Worm (Caenorhabditis elegans) whole organism, late embryonic: ENCODE measurements around the gene F52G2.3.

Experiments
- C08G9.2 ChIP-seq: sonication (generic microtip); optimal IDR thresholded peaks from 2 replicates; lab custom pipeline; 2016; ENCODE audit warnings: mild to moderate bottlenecking, missing genetic modification characterization, moderate library complexity, missing compliant biosample characterization
- C38D4.7 ChIP-seq: fragments of 200-800 bp; sonication (Bioruptor generic); optimal IDR thresholded peaks from 2 replicates; lab custom pipeline; 2018; ENCODE audit warnings: mild to moderate bottlenecking, missing genetic modification characterization, moderate library complexity, missing compliant biosample characterization
- F13H6.1 ChIP-seq: sonication (generic microtip); optimal IDR thresholded peaks from 2 replicates; lab custom pipeline; 2016; ENCODE audit warnings: missing genetic modification characterization, missing compliant biosample characterization
- K02D7.2 ChIP-seq: sonication (generic microtip); optimal IDR thresholded peaks from 2 replicates; lab custom pipeline; 2017; ENCODE audit warnings: mild to moderate bottlenecking, missing genetic modification characterization, missing compliant biosample characterization
- K09A11.1 ChIP-seq: sonication (generic microtip); optimal IDR thresholded peaks from 2 replicates; lab custom pipeline; 2017; ENCODE audit warnings: antibody characterized with exemption, mild to moderate bottlenecking, missing genetic modification characterization, missing compliant biosample characterization; ENCODE audit not compliant: insufficient read depth
- T23F11.4 ChIP-seq: fragments of 200-800 bp; sonication (Bioruptor generic); optimal IDR thresholded peaks from 2 replicates; lab custom pipeline; 2018; ENCODE audit warnings: mild to moderate bottlenecking, missing genetic modification characterization, missing compliant biosample characterization
- Y22D7AL.16 ChIP-seq: sonication (generic microtip); optimal IDR thresholded peaks from 2 replicates; lab custom pipeline; 2016; ENCODE audit warnings: missing genetic modification characterization, missing compliant biosample characterization
- ahr-1 ChIP-seq: sonication (generic microtip); optimal IDR thresholded peaks from 2 replicates; lab custom pipeline; 2016; ENCODE audit warnings: missing genetic modification characterization, missing compliant biosample characterization
- ama-1 ChIP-seq: fragments of 150-350 bp; optimal IDR thresholded peaks from 2 replicates; lab custom pipeline; 2014
- ceh-14 ChIP-seq: sonication (generic microtip); optimal IDR thresholded peaks from 2 replicates; lab custom pipeline; 2016; ENCODE audit warnings: missing genotype, missing genetic modification characterization, missing compliant biosample characterization
- ceh-18 ChIP-seq: sonication (generic microtip); optimal IDR thresholded peaks from 2 replicates; lab custom pipeline; 2016; ENCODE audit warnings: missing genetic modification characterization, missing compliant biosample characterization
- ceh-19 ChIP-seq: fragments of 200-800 bp; sonication (Bioruptor generic); optimal IDR thresholded peaks from 2 replicates; lab custom pipeline; 2018; ENCODE audit warnings: mild to moderate bottlenecking, missing genetic modification characterization, missing compliant biosample characterization
- ceh-22 ChIP-seq: sonication (generic microtip); optimal IDR thresholded peaks from 2 replicates; lab custom pipeline; 2017; ENCODE audit warnings: missing biosample characterization, missing genetic modification characterization
- ceh-24 ChIP-seq: sonication (generic microtip); optimal IDR thresholded peaks from 2 replicates; lab custom pipeline; 2016; ENCODE audit warnings: mild to moderate bottlenecking, missing genetic modification characterization, missing compliant biosample characterization
- ceh-31 ChIP-seq: sonication (generic microtip); optimal IDR thresholded peaks from 2 replicates; lab custom pipeline; 2016; ENCODE audit warnings: missing genetic modification characterization, missing compliant biosample characterization
- ceh-34 ChIP-seq: sonication (generic microtip); optimal IDR thresholded peaks from 2 replicates; lab custom pipeline; 2016; ENCODE audit warnings: mild to moderate bottlenecking, missing genetic modification characterization, missing compliant biosample characterization
- ceh-9 ChIP-seq: sonication (generic microtip); optimal IDR thresholded peaks from 2 replicates; lab custom pipeline; 2016; ENCODE audit warnings: mild to moderate bottlenecking, missing genetic modification characterization, inconsistent platforms, missing compliant biosample characterization
- dmd-4 ChIP-seq: sonication (generic microtip); optimal IDR thresholded peaks from 2 replicates; lab custom pipeline; 2016; ENCODE audit warnings: borderline replicate concordance, missing genetic modification characterization, missing compliant biosample characterization
- dve-1 ChIP-seq: sonication (generic microtip); optimal IDR thresholded peaks from 2 replicates; lab custom pipeline; 2017; ENCODE audit warnings: antibody characterized with exemption, mild to moderate bottlenecking, missing genetic modification characterization, missing compliant biosample characterization
- elt-2 ChIP-seq: sonication (generic microtip); optimal IDR thresholded peaks from 2 replicates; lab custom pipeline; 2016; ENCODE audit warnings: missing genetic modification reagents, missing genetic modification characterization, missing compliant biosample characterization
- elt-4 ChIP-seq: sonication (generic microtip); optimal IDR thresholded peaks from 2 replicates; lab custom pipeline; 2016; ENCODE audit warnings: missing genetic modification characterization, missing compliant biosample characterization
- ets-4 ChIP-seq: sonication (generic microtip); optimal IDR thresholded peaks from 2 replicates; lab custom pipeline; 2016; ENCODE audit warnings: missing genetic modification characterization, missing compliant biosample characterization
- eyg-1 ChIP-seq: sonication (generic microtip); optimal IDR thresholded peaks from 2 replicates; lab custom pipeline; 2016; ENCODE audit warnings: missing genotype, missing genetic modification characterization, missing compliant biosample characterization
- fkh-10 ChIP-seq: fragments of 150-350 bp; optimal IDR thresholded peaks from 2 replicates; lab custom pipeline; 2014; ENCODE audit warnings: missing biosample characterization, missing genetic modification reagents, missing genetic modification characterization
- fkh-6 ChIP-seq: sonication (generic microtip); optimal IDR thresholded peaks from 2 replicates; lab custom pipeline; 2016; ENCODE audit warnings: missing genetic modification characterization, missing compliant biosample characterization
- gmeb-2 ChIP-seq: sonication (generic microtip); optimal IDR thresholded peaks from 2 replicates; lab custom pipeline; 2016; ENCODE audit warnings: missing genetic modification characterization, inconsistent platforms, missing compliant biosample characterization
- hlh-13 ChIP-seq: fragments of 200-800 bp; sonication (Bioruptor generic); optimal IDR thresholded peaks from 2 replicates; lab custom pipeline; 2018; ENCODE audit warnings: mild to moderate bottlenecking, missing genetic modification characterization, missing compliant biosample characterization
- hlh-15 ChIP-seq: sonication (generic microtip); optimal IDR thresholded peaks from 2 replicates; lab custom pipeline; 2016; ENCODE audit warnings: missing genetic modification characterization, missing compliant biosample characterization
- hlh-30 ChIP-seq: sonication (generic microtip); optimal IDR thresholded peaks from 2 replicates; lab custom pipeline; 2017; ENCODE audit warnings: antibody characterized with exemption, missing genetic modification characterization, missing compliant biosample characterization; ENCODE audit not compliant: insufficient read depth
- lin-11 ChIP-seq: fragments of 200-800 bp; sonication (Bioruptor generic); optimal IDR thresholded peaks from 2 replicates; lab custom pipeline; 2018; ENCODE audit warnings: mild to moderate bottlenecking, missing genetic modification characterization, missing compliant biosample characterization
- madf-2 ChIP-seq: sonication (generic microtip); optimal IDR thresholded peaks from 2 replicates; lab custom pipeline; 2017; ENCODE audit warnings: missing genetic modification characterization, missing compliant biosample characterization
- mec-3 ChIP-seq: sonication (generic microtip); optimal IDR thresholded peaks from 2 replicates; lab custom pipeline; 2016; ENCODE audit warnings: borderline replicate concordance, missing genetic modification characterization, missing compliant biosample characterization
- nfya-1 ChIP-seq: sonication (generic microtip); optimal IDR thresholded peaks from 2 replicates; lab custom pipeline; 2017; ENCODE audit warnings: missing genetic modification characterization, mild to moderate bottlenecking, missing compliant biosample characterization, antibody characterized with exemption, moderate library complexity
- nhr-11 ChIP-seq: fragments of 150-350 bp; optimal IDR thresholded peaks from 2 replicates; lab custom pipeline; 2014; ENCODE audit warnings: missing biosample characterization, missing genetic modification characterization
- nhr-232 ChIP-seq: sonication (generic microtip); optimal IDR thresholded peaks from 2 replicates; lab custom pipeline; 2016; ENCODE audit warnings: missing genetic modification characterization, missing compliant biosample characterization
- odd-2 ChIP-seq: sonication (generic microtip); optimal IDR thresholded peaks from 2 replicates; lab custom pipeline; 2017; ENCODE audit warnings: antibody characterized with exemption, mild to moderate bottlenecking, missing genetic modification characterization, missing compliant biosample characterization
- pag-3 ChIP-seq: sonication (generic microtip); optimal IDR thresholded peaks from 2 replicates; lab custom pipeline; 2016; ENCODE audit warnings: missing compliant biosample characterization, missing genetic modification characterization, borderline replicate concordance
- pat-9 ChIP-seq: fragments of 200-800 bp; sonication (Bioruptor generic); optimal IDR thresholded peaks from 2 replicates; lab custom pipeline; 2018; ENCODE audit warnings: mild to moderate bottlenecking, missing genetic modification characterization, moderate library complexity, missing compliant biosample characterization
- pax-1 ChIP-seq: fragments of 150-350 bp; optimal IDR thresholded peaks from 2 replicates; lab custom pipeline; 2014; ENCODE audit warnings: missing biosample characterization, missing genetic modification characterization
- pha-2 ChIP-seq: sonication (generic microtip); optimal IDR thresholded peaks from 2 replicates; lab custom pipeline; 2017; ENCODE audit warnings: mild to moderate bottlenecking, missing genetic modification characterization, missing compliant biosample characterization
- pha-4 ChIP-seq: fragments of 150-350 bp; optimal IDR thresholded peaks from 2 replicates; lab custom pipeline; 2018; ENCODE audit warnings: missing biosample characterization, missing genetic modification reagents, missing genetic modification characterization
- pqm-1 ChIP-seq: sonication (generic microtip); optimal IDR thresholded peaks from 2 replicates; lab custom pipeline; 2016; ENCODE audit warnings: missing genetic modification characterization, missing compliant biosample characterization
- pros-1 ChIP-seq: fragments of 150-350 bp; optimal IDR thresholded peaks from 2 replicates; lab custom pipeline; 2014; ENCODE audit warnings: missing biosample characterization, missing genetic modification reagents, missing genetic modification characterization
- ref-2 ChIP-seq: sonication (generic microtip); optimal IDR thresholded peaks from 2 replicates; lab custom pipeline; 2016; ENCODE audit warnings: missing genetic modification characterization, missing compliant biosample characterization
- rnt-1 ChIP-seq: sonication (generic microtip); optimal IDR thresholded peaks from 2 replicates; lab custom pipeline; 2016; ENCODE audit warnings: missing genetic modification characterization, missing compliant biosample characterization
- sdc-2 ChIP-seq: sonication (generic microtip); optimal IDR thresholded peaks from 2 replicates; lab custom pipeline; 2016; ENCODE audit warnings: missing genotype, missing genetic modification characterization, missing compliant biosample characterization
- syd-9 ChIP-seq: sonication (generic microtip); optimal IDR thresholded peaks from 2 replicates; lab custom pipeline; 2016; ENCODE audit warnings: mild to moderate bottlenecking, missing genetic modification characterization, moderate library complexity, missing compliant biosample characterization
- tbx-2 ChIP-seq: sonication (generic microtip); optimal IDR thresholded peaks from 2 replicates; lab custom pipeline; 2016; ENCODE audit warnings: missing genetic modification characterization, missing compliant biosample characterization
- ttx-3 ChIP-seq: sonication (generic microtip); optimal IDR thresholded peaks from 2 replicates; lab custom pipeline; 2016; ENCODE audit warnings: missing genetic modification reagents, missing genetic modification characterization, missing compliant biosample characterization
- unc-3 ChIP-seq, 2 experiments: fragments of 200-800 bp in 1 of 2; sonication (Bioruptor generic) in 1 of 2; sonication (generic microtip) in 1 of 2; conservative IDR thresholded peaks in 1 of 2; optimal IDR thresholded peaks in 1 of 2; 2 replicates each; pipeline versions ENCODE4 v1.3.6 to Lab custom; 2016 to 2022; ENCODE audit warnings: missing compliant biosample characterization in 2 of 2, missing genetic modification characterization in 2 of 2, missing genetic modification reagents in 1 of 2
- unc-42 ChIP-seq: sonication (generic microtip); optimal IDR thresholded peaks from 2 replicates; lab custom pipeline; 2016; ENCODE audit warnings: missing genotype, missing genetic modification characterization, missing compliant biosample characterization
- unc-86 ChIP-seq: sonication (generic microtip); optimal IDR thresholded peaks from 2 replicates; lab custom pipeline; 2016; ENCODE audit warnings: missing genetic modification characterization, missing compliant biosample characterization
- zip-5 ChIP-seq: sonication (generic microtip); optimal IDR thresholded peaks from 2 replicates; lab custom pipeline; 2016; ENCODE audit warnings: missing genetic modification characterization, missing compliant biosample characterization
- ztf-16 ChIP-seq: sonication (generic microtip); optimal IDR thresholded peaks from 2 replicates; lab custom pipeline; 2017; ENCODE audit warnings: missing genetic modification characterization, missing compliant biosample characterization

F52G2.3 gene

ce11 chrIV:13549350-13549749 lies 1.3 kb upstream of the F52G2.3 start:
- TF ChIP-seq tbx-2 (tag; lab: Kevin White, UChicago) = peak; percentile 8
- no peak for TF ChIP-seq ref-2 (tag; lab: Kevin White, UChicago)
- no peak for TF ChIP-seq sdc-2 (tag; lab: Kevin White, UChicago)
- TF ChIP-seq elt-4 (tag; lab: Kevin White, UChicago) = no peak
- peak; percentile 26 for TF ChIP-seq ceh-34 (tag; lab: Kevin White, UChicago)
- peak; percentile 14 for TF ChIP-seq gmeb-2 (tag; lab: Kevin White, UChicago)
- TF ChIP-seq pax-1 = no peak
- TF ChIP-seq unc-3 (GFP tag; conservative IDR thresholded peaks at IDR 0.05; lab: Robert Waterston, UW) = no peak
- no peak for TF ChIP-seq unc-3 (tag; optimal IDR thresholded peaks at IDR 0.05; lab: Kevin White, UChicago)
- no peak for TF ChIP-seq nfya-1 (tag; lab: Kevin White, UChicago)
- no peak for TF ChIP-seq mec-3 (tag; lab: Kevin White, UChicago)
- TF ChIP-seq hlh-15 = no peak
- TF ChIP-seq pqm-1 = peak; percentile 22
- peak; percentile 1 for TF ChIP-seq rnt-1
- TF ChIP-seq odd-2 (tag; lab: Kevin White, UChicago) = no peak
- no peak for TF ChIP-seq elt-2 (tag; lab: Kevin White, UChicago)
- TF ChIP-seq unc-86 = no peak
- no peak for TF ChIP-seq syd-9
- no peak for TF ChIP-seq ahr-1 (tag; lab: Kevin White, UChicago)
- TF ChIP-seq pha-2 (tag; lab: Kevin White, UChicago) = no peak
- no peak for TF ChIP-seq nhr-232 (tag; lab: Kevin White, UChicago)
- TF ChIP-seq lin-11 (tag; lab: Kevin White, UChicago) = no peak
- no peak for TF ChIP-seq hlh-30 (tag; lab: Kevin White, UChicago)
- no peak for TF ChIP-seq K09A11.1 (tag; lab: Kevin White, UChicago)
- no peak for TF ChIP-seq fkh-6 (tag; lab: Kevin White, UChicago)
- TF ChIP-seq madf-2 = no peak
- no peak for TF ChIP-seq C38D4.7
- no peak for TF ChIP-seq ceh-22 (tag; lab: Kevin White, UChicago)
- TF ChIP-seq ceh-24 (tag; lab: Kevin White, UChicago) = no peak
- TF ChIP-seq Y22D7AL.16 (tag; lab: Kevin White, UChicago) = no peak
- TF ChIP-seq C08G9.2 (tag; lab: Kevin White, UChicago) = no peak
- peak; percentile 20 for TF ChIP-seq K02D7.2
- TF ChIP-seq eyg-1 = no peak
- peak; percentile 72 for TF ChIP-seq ceh-31 (tag; lab: Kevin White, UChicago)
- TF ChIP-seq ttx-3 (tag; lab: Kevin White, UChicago) = peak; percentile 33
- no peak for TF ChIP-seq dve-1 (tag; lab: Kevin White, UChicago)
- no peak for TF ChIP-seq ama-1 (lab: Kevin White, UChicago)
- TF ChIP-seq dmd-4 (tag; lab: Kevin White, UChicago) = no peak
- no peak for TF ChIP-seq pag-3 (tag; lab: Kevin White, UChicago)
- no peak for TF ChIP-seq zip-5 (tag; lab: Kevin White, UChicago)
- TF ChIP-seq fkh-10 = no peak
- TF ChIP-seq T23F11.4 (GFP tag; lab: Kevin White, UChicago) = no peak
- TF ChIP-seq ceh-9 (tag; lab: Kevin White, UChicago) = no peak
- TF ChIP-seq pros-1 (tag; lab: Kevin White, UChicago) = no peak
- TF ChIP-seq F13H6.1 (tag; lab: Kevin White, UChicago) = peak; percentile 8
- no peak for TF ChIP-seq ceh-19 (GFP tag; lab: Kevin White, UChicago)
- TF ChIP-seq pat-9 (tag; lab: Kevin White, UChicago) = no peak
- no peak for TF ChIP-seq hlh-13
- no peak for TF ChIP-seq ceh-18
- TF ChIP-seq pha-4 (tag; lab: Kevin White, UChicago) = no peak
- no peak for TF ChIP-seq ets-4 (tag; lab: Kevin White, UChicago)
- TF ChIP-seq ceh-14 (tag; lab: Kevin White, UChicago) = no peak
- no peak for TF ChIP-seq unc-42
- TF ChIP-seq ztf-16 (tag; lab: Kevin White, UChicago) = no peak
- TF ChIP-seq nhr-11 = no peak
